Fruit fly (Drosophila melanogaster): ENCODE data around the gene squ.

squ gene

DNA sequence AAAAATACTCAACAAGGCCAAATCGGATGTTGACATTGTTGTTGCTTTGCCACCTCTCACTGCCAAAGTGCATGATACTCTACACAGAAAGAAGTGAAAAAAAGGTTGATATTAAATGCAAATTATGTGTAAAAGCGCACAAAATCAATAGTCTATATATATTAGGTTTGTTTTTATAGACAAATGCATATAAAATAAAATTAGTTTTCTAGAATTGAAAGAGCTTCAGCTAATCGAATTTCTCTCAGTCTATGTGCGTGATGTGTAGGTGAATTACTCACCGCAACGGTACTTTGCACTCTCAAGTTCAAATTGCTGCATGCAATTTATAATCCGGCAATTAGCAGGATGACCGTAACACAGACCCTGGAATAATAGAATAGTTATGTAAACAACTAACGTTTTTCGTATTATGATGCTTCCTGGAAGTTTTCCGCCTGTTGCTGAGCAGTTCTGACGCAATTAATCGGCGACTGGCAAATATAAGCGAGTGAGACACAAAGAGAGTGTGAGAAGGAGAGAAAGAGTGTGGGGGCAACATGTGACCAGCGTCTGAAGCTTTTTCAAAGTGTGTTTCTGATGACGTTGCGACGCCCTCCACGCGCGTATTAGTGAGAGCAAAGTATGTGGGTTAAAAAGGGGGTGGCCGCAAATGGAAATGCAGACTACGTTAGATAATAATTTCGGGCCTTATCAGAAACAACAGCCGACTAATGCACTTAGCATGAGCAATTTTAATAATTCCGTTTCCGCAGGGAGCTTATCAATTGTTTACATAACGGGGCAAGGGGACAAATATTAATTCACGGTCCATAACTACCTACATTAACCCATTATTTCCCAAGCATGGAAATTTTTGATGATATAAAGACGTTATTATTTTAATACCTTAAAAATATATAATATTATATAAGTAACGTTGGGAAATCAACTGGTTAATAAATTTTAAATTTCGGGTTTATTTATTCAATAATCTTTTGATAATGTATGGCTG, 41.1 kb downstream of the squ start (continued):
- no peak for TF ChIP-seq zen2 (GFP tag; IDR thresholded peaks at IDR 0.05; ENCODE audit: partially characterized antibody)
- peak; percentile 84 for TF ChIP-seq CG6254 (GFP tag; optimal IDR thresholded peaks at IDR 0.05)
- no peak for TF ChIP-seq ftz-f1 (GFP tag; optimal IDR thresholded peaks at IDR 0.05)
- peak; percentile 92 for TF ChIP-seq CG4404 (GFP tag; IDR thresholded peaks at IDR 0.05)
- TF ChIP-seq Optix (GFP tag; IDR thresholded peaks at IDR 0.05): peak; percentile 75
- TF ChIP-seq emc (GFP tag; optimal IDR thresholded peaks at IDR 0.05): no peak
- TF ChIP-seq schlank (tag; optimal IDR thresholded peaks at IDR 0.05): peak; percentile 69
- TF ChIP-seq CG33557 (GFP tag; optimal IDR thresholded peaks at IDR 0.05): no peak
- TF ChIP-seq CG9876 (GFP tag; optimal IDR thresholded peaks at IDR 0.05): no peak
- TF ChIP-seq sna (GFP tag; IDR thresholded peaks at IDR 0.05; ENCODE audit: partially characterized antibody): no peak
- peak; percentile 95 for TF ChIP-seq esg (GFP tag; conservative IDR thresholded peaks at IDR 0.05)
- TF ChIP-seq CG7786 (GFP tag; optimal IDR thresholded peaks at IDR 0.05): peak; percentile 51
- peak; percentile 86 for TF ChIP-seq NFAT (GFP tag; IDR thresholded peaks at IDR 0.05)
- peak; percentile 96 for TF ChIP-seq CG17328 (GFP tag; IDR thresholded peaks at IDR 0.05)
- TF ChIP-seq mam (GFP tag; optimal IDR thresholded peaks at IDR 0.05): peak; percentile 56
- TF ChIP-seq CG10543 (GFP tag; optimal IDR thresholded peaks at IDR 0.05): no peak
- peak; percentile 87 for TF ChIP-seq nom (GFP tag; optimal IDR thresholded peaks at IDR 0.05)
- no peak for TF ChIP-seq Dll (GFP tag; IDR thresholded peaks at IDR 0.05; ENCODE audit: partially characterized antibody)
- TF ChIP-seq CG10267 (tag; optimal IDR thresholded peaks at IDR 0.05): peak; percentile 85
- peak; percentile 96 for TF ChIP-seq tgo (GFP tag; IDR thresholded peaks at IDR 0.05)
- TF ChIP-seq CG14965 (GFP tag; optimal IDR thresholded peaks at IDR 0.05; ENCODE audit: borderline replicate concordance): no peak
- TF ChIP-seq sug (tag; optimal IDR thresholded peaks at IDR 0.05): peak; percentile 64
- TF ChIP-seq CG17186 (GFP tag; optimal IDR thresholded peaks at IDR 0.05): peak; percentile 58
- TF ChIP-seq CG12744 (GFP tag; optimal IDR thresholded peaks at IDR 0.05): peak; percentile 76
- TF ChIP-seq BEAF-32 (GFP tag; optimal IDR thresholded peaks at IDR 0.05): no peak
- TF ChIP-seq Opbp (GFP tag; IDR thresholded peaks at IDR 0.05; ENCODE audit: partially characterized antibody): no peak
- TF ChIP-seq CG17612 (GFP tag; IDR thresholded peaks at IDR 0.05): peak; percentile 92
- TF ChIP-seq CG8765 (GFP tag; IDR thresholded peaks at IDR 0.05): peak; percentile 91
- TF ChIP-seq lov (optimal IDR thresholded peaks at IDR 0.05): no peak
- TF ChIP-seq lov (GFP tag; IDR thresholded peaks at IDR 0.05): peak; percentile 95
- peak; percentile 34; the same call in 1 of the 2 replicates for TF ChIP-seq Poxn (GFP tag; IDR thresholded peaks at IDR 0.05)
- peak; percentile 42 for TF ChIP-seq CG15073 (GFP tag; optimal IDR thresholded peaks at IDR 0.05)
- peak; percentile 89 for TF ChIP-seq Nf-YA (GFP tag; IDR thresholded peaks at IDR 0.05)
- TF ChIP-seq CG18764 (GFP tag; optimal IDR thresholded peaks at IDR 0.05): peak; percentile 91
- peak; percentile 88 for TF ChIP-seq CG31224 (GFP tag; IDR thresholded peaks at IDR 0.05)
- TF ChIP-seq E2f2 (GFP tag; IDR thresholded peaks at IDR 0.05): peak; percentile 75
- TF ChIP-seq CG2678 (tag; optimal IDR thresholded peaks at IDR 0.05): peak; percentile 95
- TF ChIP-seq grn (GFP tag; optimal IDR thresholded peaks at IDR 0.05): peak; percentile 55
- TF ChIP-seq CG7271 (tag; optimal IDR thresholded peaks at IDR 0.05): peak; percentile 95
- TF ChIP-seq ems (GFP tag; optimal IDR thresholded peaks at IDR 0.05): peak; percentile 78
- peak; percentile 96 for TF ChIP-seq oc (tag; optimal IDR thresholded peaks at IDR 0.05)
- peak; percentile 91 for TF ChIP-seq CG5245 (GFP tag; optimal IDR thresholded peaks at IDR 0.05)
- peak; percentile 86 for TF ChIP-seq CG17385 (GFP tag; optimal IDR thresholded peaks at IDR 0.05)
- peak; percentile 96 for TF ChIP-seq CG17829 (tag; optimal IDR thresholded peaks at IDR 0.05)
- TF ChIP-seq slp2 (GFP tag; optimal IDR thresholded peaks at IDR 0.05): peak; percentile 68
- peak; percentile 52 for TF ChIP-seq CG8944 (GFP tag; optimal IDR thresholded peaks at IDR 0.05)
- peak; percentile 94 for TF ChIP-seq so (GFP tag; IDR thresholded peaks at IDR 0.05)
- TF ChIP-seq ro (GFP tag; IDR thresholded peaks at IDR 0.05): peak; percentile 88

All from whole organism, embryonic.